Fruit fly (Drosophila melanogaster) whole organism, prepupa: ENCODE data around the gene CG42784.

Experiments
- Blimp-1 ChIP-seq: fragments of 200-800 bp; sonication (Bioruptor generic); optimal IDR thresholded peaks from 3 replicates; lab custom pipeline; 2017; ENCODE audit warnings: missing biosample characterization, missing genetic modification characterization, mild to moderate bottlenecking, moderate library complexity, missing genetic modification reagents
- CG10669 ChIP-seq: fragments of 200-800 bp; sonication (Bioruptor generic); optimal IDR thresholded peaks from 3 replicates; lab custom pipeline; 2018; ENCODE audit warnings: missing biosample characterization, mild to moderate bottlenecking, missing genetic modification characterization, moderate library complexity
- CG34406 ChIP-seq: fragments of 200-800 bp; sonication (Bioruptor generic); optimal IDR thresholded peaks from 3 replicates; lab custom pipeline; 2016; ENCODE audit warnings: missing biosample characterization, missing genetic modification characterization
- CG6854 ChIP-seq: fragments of 200-800 bp; sonication (Bioruptor generic); optimal IDR thresholded peaks from 2 replicates; lab custom pipeline; 2017; ENCODE audit warnings: missing biosample characterization, mild to moderate bottlenecking, missing genetic modification characterization
- CG7368 ChIP-seq: fragments of 200-800 bp; sonication (Bioruptor generic); optimal IDR thresholded peaks from 3 replicates; lab custom pipeline; 2016; ENCODE audit warnings: missing biosample characterization, missing genetic modification characterization
- Sox102F ChIP-seq: fragments of 200-800 bp; sonication (Bioruptor generic); optimal IDR thresholded peaks from 2 replicates; lab custom pipeline; 2016; ENCODE audit warnings: missing biosample characterization, mild to moderate bottlenecking, missing genetic modification characterization
- eg ChIP-seq: fragments of 200-800 bp; sonication (Bioruptor generic); IDR thresholded peaks from 3 replicates; pipeline ENCODE4 v1.3.6; 2022; ENCODE audit warnings: missing biosample characterization, missing genetic modification characterization
- fd85E ChIP-seq: fragments of 200-800 bp; sonication (Bioruptor generic); optimal IDR thresholded peaks from 3 replicates; lab custom pipeline; 2016; ENCODE audit warnings: missing biosample characterization, missing genetic modification characterization
- spab ChIP-seq: fragments of 200-800 bp; sonication (Bioruptor generic); optimal IDR thresholded peaks from 2 replicates; lab custom pipeline; 2017; ENCODE audit warnings: missing biosample characterization, mild to moderate bottlenecking, missing genetic modification characterization, missing genetic modification reagents
- svp ChIP-seq: fragments of 200-800 bp; sonication (Bioruptor generic); peaks from one replicate; lab custom pipeline; 2016; ENCODE audit warnings: missing biosample characterization, missing genetic modification characterization
- topi ChIP-seq: fragments of 200-800 bp; sonication (Bioruptor generic); optimal IDR thresholded peaks from 3 replicates; lab custom pipeline; 2016; ENCODE audit warnings: missing biosample characterization, missing genetic modification characterization

DNA sequence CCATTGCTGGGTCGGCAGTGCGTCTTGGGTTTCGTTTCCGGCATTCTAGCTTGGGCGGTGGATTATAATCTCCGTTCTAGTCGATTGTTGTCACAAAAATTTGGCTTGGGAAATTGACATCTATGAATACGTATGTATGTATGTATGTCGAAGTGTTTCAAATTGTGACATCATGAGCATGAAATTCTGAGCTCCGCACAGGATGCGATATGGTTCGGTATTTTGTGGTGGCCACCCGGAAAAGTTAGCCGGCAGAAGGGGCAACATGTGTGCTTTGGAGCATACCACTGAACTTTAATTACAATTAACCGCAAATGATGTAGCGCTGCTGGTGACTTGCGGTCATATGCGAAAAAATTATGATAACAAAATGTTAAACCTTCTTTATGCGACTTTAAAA lies 120.4 kb downstream of the CG42784 start, which contains the start of gene CG15638:
- no peak for TF ChIP-seq CG6854 (GFP tag; lab: Kevin White, UChicago)
- TF ChIP-seq CG10669 (GFP tag; lab: Kevin White, UChicago) = no peak
- TF ChIP-seq CG7368 (GFP tag; lab: Kevin White, UChicago) = no peak
- TF ChIP-seq CG34406 = no peak
- no peak for TF ChIP-seq svp (GFP tag; lab: Kevin White, UChicago)
- no peak for TF ChIP-seq Sox102F (GFP tag; lab: Kevin White, UChicago)
- no peak for TF ChIP-seq Blimp-1 (GFP tag; lab: Kevin White, UChicago)
- no peak for TF ChIP-seq fd85E
- TF ChIP-seq eg (GFP tag; lab: Robert Waterston, UW) = no peak
- no peak for TF ChIP-seq spab (GFP tag; lab: Kevin White, UChicago)
- no peak for TF ChIP-seq topi (GFP tag; lab: Kevin White, UChicago)
